Fruit fly (Drosophila melanogaster) whole organism, embryonic: Measurements from ENCODE around the gene lectin-33A.

Experiments used
- Adf1 ChIP-seq: fragments of 200-800 bp; sonication (Bioruptor generic); IDR thresholded peaks from 2 replicates; pipeline ENCODE4 v1.3.6; 2022; ENCODE audit warnings: missing biosample characterization, missing genetic modification characterization
- Blimp-1 ChIP-seq: fragments of 200-800 bp; sonication (Bioruptor generic); optimal IDR thresholded peaks from 3 replicates; lab custom pipeline; 2018; ENCODE audit warnings: missing biosample characterization, missing genetic modification characterization, mild to moderate bottlenecking, moderate library complexity, missing genetic modification reagents
- CG12299 ChIP-seq: fragments of 200-800 bp; sonication (Bioruptor generic); optimal IDR thresholded peaks from 2 replicates; lab custom pipeline; 2018; ENCODE audit warnings: missing biosample characterization, mild to moderate bottlenecking, missing genetic modification characterization
- CG13424 ChIP-seq: fragments of 200-800 bp; sonication (Bioruptor generic); optimal IDR thresholded peaks from 2 replicates; lab custom pipeline; 2019; ENCODE audit warnings: missing biosample characterization, mild to moderate bottlenecking, missing genetic modification characterization, moderate library complexity
- CG13775 ChIP-seq: fragments of 200-800 bp; sonication (Bioruptor generic); optimal IDR thresholded peaks from 3 replicates; lab custom pipeline; 2017; ENCODE audit warnings: missing biosample characterization, mild to moderate bottlenecking, missing genetic modification characterization
- CG15696 ChIP-seq: fragments of 200-800 bp; sonication (Bioruptor generic); optimal IDR thresholded peaks from 2 replicates; lab custom pipeline; 2019; ENCODE audit warnings: missing biosample characterization, mild to moderate bottlenecking, missing genetic modification characterization, moderate library complexity
- CG17802 ChIP-seq: fragments of 200-800 bp; sonication (Bioruptor generic); optimal IDR thresholded peaks from 2 replicates; lab custom pipeline; 2018; ENCODE audit warnings: missing biosample characterization, mild to moderate bottlenecking, missing genetic modification characterization, moderate library complexity
- CG1792 ChIP-seq: fragments of 200-800 bp; sonication (Bioruptor generic); optimal IDR thresholded peaks from 2 replicates; lab custom pipeline; 2016; ENCODE audit warnings: missing biosample characterization, missing genetic modification characterization
- CG18619 ChIP-seq: fragments of 200-800 bp; sonication (Bioruptor generic); optimal IDR thresholded peaks from 3 replicates; lab custom pipeline; 2017; ENCODE audit warnings: missing biosample characterization, mild to moderate bottlenecking, missing genetic modification characterization
- CG2129 ChIP-seq: fragments of 200-800 bp; sonication (Bioruptor generic); IDR thresholded peaks from 2 replicates; pipeline ENCODE4 v1.3.6; 2022; ENCODE audit warnings: missing biosample characterization, missing genetic modification characterization; ENCODE audit not compliant: partially characterized antibody
- CG2712 ChIP-seq: fragments of 200-800 bp; optimal IDR thresholded peaks from 3 replicates; lab custom pipeline; 2019; ENCODE audit warnings: missing biosample characterization, mild to moderate bottlenecking, missing genetic modification characterization, moderate library complexity
- CG31388 ChIP-seq: fragments of 200-800 bp; sonication (Bioruptor generic); optimal IDR thresholded peaks from 2 replicates; lab custom pipeline; 2016; ENCODE audit warnings: missing biosample characterization, missing genetic modification characterization
- CG3407 ChIP-seq: fragments of 200-800 bp; sonication (Bioruptor generic); optimal IDR thresholded peaks from 2 replicates; lab custom pipeline; 2018; ENCODE audit warnings: missing biosample characterization, mild to moderate bottlenecking, missing genetic modification characterization
- CG5245 ChIP-seq: fragments of 200-800 bp; sonication (Bioruptor generic); optimal IDR thresholded peaks from 3 replicates; lab custom pipeline; 2016; ENCODE audit warnings: missing biosample characterization, missing genetic modification characterization
- CG5953 ChIP-seq: fragments of 200-800 bp; sonication (Bioruptor generic); IDR thresholded peaks from 2 replicates; pipeline ENCODE4 v1.3.6; 2022; ENCODE audit warnings: missing biosample characterization, missing genetic modification characterization
- CG6683 ChIP-seq: fragments of 200-800 bp; sonication (Bioruptor generic); optimal IDR thresholded peaks from 2 replicates; lab custom pipeline; 2017; ENCODE audit warnings: missing biosample characterization, mild to moderate bottlenecking, missing genetic modification characterization, missing genetic modification reagents
- CG7271 ChIP-seq: fragments of 200-800 bp; sonication (Bioruptor generic); optimal IDR thresholded peaks from 2 replicates; lab custom pipeline; 2018; ENCODE audit warnings: missing biosample characterization, mild to moderate bottlenecking, missing genetic modification characterization, moderate library complexity
- CG7556 ChIP-seq: fragments of 200-800 bp; sonication (Bioruptor generic); optimal IDR thresholded peaks from 2 replicates; lab custom pipeline; 2017; ENCODE audit warnings: missing biosample characterization, mild to moderate bottlenecking, missing genetic modification characterization
- CG8924 ChIP-seq: fragments of 200-800 bp; optimal IDR thresholded peaks from 3 replicates; lab custom pipeline; 2019; ENCODE audit warnings: missing biosample characterization, mild to moderate bottlenecking, missing genetic modification characterization, moderate library complexity
- CG9437 ChIP-seq: fragments of 200-800 bp; sonication (Bioruptor generic); optimal IDR thresholded peaks from 2 replicates; lab custom pipeline; 2018; ENCODE audit warnings: missing biosample characterization, mild to moderate bottlenecking, missing genetic modification characterization
- CoRest ChIP-seq: fragments of 200-800 bp; sonication (Bioruptor generic); optimal IDR thresholded peaks from 3 replicates; lab custom pipeline; 2018; ENCODE audit warnings: missing biosample characterization, mild to moderate bottlenecking, missing genetic modification characterization, moderate library complexity
- CrebB ChIP-seq: fragments of 200-800 bp; sonication (Bioruptor generic); optimal IDR thresholded peaks from 3 replicates; lab custom pipeline; 2018; ENCODE audit warnings: missing biosample characterization, mild to moderate bottlenecking, missing genetic modification characterization
- Dbx ChIP-seq: fragments of 200-800 bp; sonication (Bioruptor generic); IDR thresholded peaks from 3 replicates; pipeline ENCODE4 v1.3.6; 2022; ENCODE audit warnings: missing biosample characterization, missing genetic modification characterization
- ERR ChIP-seq: fragments of 200-800 bp; sonication (Bioruptor generic); optimal IDR thresholded peaks from 2 replicates; lab custom pipeline; 2016; ENCODE audit warnings: missing biosample characterization, missing genetic modification characterization
- Ets97D ChIP-seq: fragments of 200-800 bp; sonication (Bioruptor generic); optimal IDR thresholded peaks from 3 replicates; lab custom pipeline; 2016; ENCODE audit warnings: missing biosample characterization, missing genetic modification characterization
- MBD-R2 ChIP-seq: fragments of 200-800 bp; sonication (Bioruptor generic); IDR thresholded peaks from 2 replicates; pipeline ENCODE4 v1.3.6; 2022; ENCODE audit warnings: missing biosample characterization, missing genetic modification characterization
- Max ChIP-seq: fragments of 200-800 bp; sonication (Bioruptor generic); optimal IDR thresholded peaks from 2 replicates; lab custom pipeline; 2016; ENCODE audit warnings: missing biosample characterization, mild to moderate bottlenecking, missing genetic modification characterization
- Nf-YC ChIP-seq: fragments of 200-800 bp; optimal IDR thresholded peaks from 3 replicates; lab custom pipeline; 2019; ENCODE audit warnings: missing biosample characterization, mild to moderate bottlenecking, missing genetic modification characterization, moderate library complexity
- Oli ChIP-seq: fragments of 200-800 bp; sonication (Bioruptor generic); optimal IDR thresholded peaks from 2 replicates; lab custom pipeline; 2018; ENCODE audit warnings: missing biosample characterization, mild to moderate bottlenecking, missing genetic modification characterization, moderate library complexity
- YL-1 ChIP-seq: fragments of 200-800 bp; sonication (Bioruptor generic); optimal IDR thresholded peaks from 3 replicates; lab custom pipeline; 2017; ENCODE audit warnings: missing biosample characterization, mild to moderate bottlenecking, missing genetic modification characterization
- bbx ChIP-seq: fragments of 200-800 bp; sonication (Bioruptor generic); IDR thresholded peaks from 2 replicates; pipeline ENCODE4 v1.3.6; 2022; ENCODE audit warnings: missing biosample characterization, missing genetic modification characterization; ENCODE audit not compliant: partially characterized antibody
- caup ChIP-seq: fragments of 200-800 bp; sonication (Bioruptor generic); optimal IDR thresholded peaks from 3 replicates; lab custom pipeline; 2017; ENCODE audit warnings: missing biosample characterization, mild to moderate bottlenecking, missing genetic modification characterization, moderate library complexity; ENCODE audit not compliant: severe bottlenecking
- chinmo ChIP-seq: fragments of 200-800 bp; sonication (Bioruptor generic); IDR thresholded peaks from 4 replicates; pipeline ENCODE4 v1.3.6; 2022; ENCODE audit warnings: missing biosample characterization, missing genetic modification characterization; ENCODE audit not compliant: partially characterized antibody
- da ChIP-seq: fragments of 200-800 bp; sonication (Bioruptor generic); optimal IDR thresholded peaks from 2 replicates; lab custom pipeline; 2016; ENCODE audit warnings: missing biosample characterization, missing genetic modification characterization
- dati ChIP-seq: fragments of 200-800 bp; sonication (Bioruptor generic); IDR thresholded peaks from 2 replicates; pipeline ENCODE4 v1.3.6; 2022; ENCODE audit warnings: missing biosample characterization, missing genetic modification characterization
- ems ChIP-seq: fragments of 200-800 bp; sonication (Bioruptor generic); optimal IDR thresholded peaks from 3 replicates; lab custom pipeline; 2016; ENCODE audit warnings: missing biosample characterization, missing genetic modification characterization
- exex ChIP-seq: fragments of 200-800 bp; sonication (Bioruptor generic); optimal IDR thresholded peaks from 4 replicates; lab custom pipeline; 2018; ENCODE audit warnings: missing biosample characterization, mild to moderate bottlenecking, missing genetic modification characterization, moderate library complexity
- gem ChIP-seq: fragments of 200-800 bp; sonication (Bioruptor generic); optimal IDR thresholded peaks from 2 replicates; lab custom pipeline; 2019; ENCODE audit warnings: missing biosample characterization, mild to moderate bottlenecking, missing genetic modification characterization, moderate library complexity
- jigr1 ChIP-seq: fragments of 200-800 bp; sonication (Bioruptor generic); IDR thresholded peaks from 3 replicates; pipeline ENCODE4 v1.3.6; 2022; ENCODE audit warnings: missing biosample characterization, missing genetic modification characterization
- jumu ChIP-seq: fragments of 200-800 bp; sonication (Bioruptor generic); optimal IDR thresholded peaks from 3 replicates; lab custom pipeline; 2016; ENCODE audit warnings: missing biosample characterization, missing genetic modification characterization
- pan ChIP-seq, 4 experiments: fragments of >200 bp in 3 of 4; fragments of 200-800 bp in 1 of 4; sonication (Bioruptor generic) in 1 of 4; optimal IDR thresholded peaks in 3 of 4; IDR thresholded peaks in 1 of 4; 2 replicates each; pipeline versions ENCODE4 v1.3.6 to Lab custom; 2017 to 2022; ENCODE audit warnings: missing biosample characterization in 2 of 4, missing genetic modification characterization in 2 of 4, mixed read lengths in 1 of 4
- peb ChIP-seq: fragments of 200-800 bp; sonication (Bioruptor generic); IDR thresholded peaks from 2 replicates; pipeline ENCODE4 v1.3.6; 2022; ENCODE audit warnings: missing biosample characterization, missing genetic modification characterization
- row ChIP-seq: fragments of 200-800 bp; sonication (Bioruptor generic); IDR thresholded peaks from 3 replicates; pipeline ENCODE4 v1.3.6; 2022; ENCODE audit warnings: missing biosample characterization, missing genetic modification characterization
- tna ChIP-seq: fragments of 200-800 bp; sonication (Bioruptor generic); IDR thresholded peaks from 2 replicates; pipeline ENCODE4 v1.3.6; 2022; ENCODE audit warnings: missing biosample characterization, missing genetic modification characterization; ENCODE audit not compliant: partially characterized antibody
- tx ChIP-seq: fragments of 200-800 bp; sonication (Bioruptor generic); optimal IDR thresholded peaks from 2 replicates; lab custom pipeline; 2016; ENCODE audit warnings: missing biosample characterization, missing genetic modification characterization
- wdn ChIP-seq: fragments of 200-800 bp; sonication (Bioruptor generic); IDR thresholded peaks from 2 replicates; pipeline ENCODE4 v1.3.6; 2022; ENCODE audit warnings: missing biosample characterization, missing genetic modification characterization
- zf30C ChIP-seq: fragments of 200-800 bp; sonication (Bioruptor generic); optimal IDR thresholded peaks from 3 replicates; lab custom pipeline; 2018; ENCODE audit warnings: missing biosample characterization, mild to moderate bottlenecking, missing genetic modification characterization

The lectin-33A gene

dm6 chr2L:11037583-11038517 is 36.0 kb downstream of the lectin-33A start (continued):
- TF ChIP-seq CG2712 (tag; lab: Kevin White, UChicago) (peak; percentile 67), wdn (no peak), CG7271 (no peak), CG8924 (tag; lab: Kevin White, UChicago) (peak; percentile 69), jumu (no peak), pan (optimal IDR thresholded peaks at IDR 0.05; lab: Kevin White, UChicago) (no peak), pan (GFP tag; optimal IDR thresholded peaks at IDR 0.05 in 1 of 2, IDR thresholded peaks at IDR 0.05 in 1 of 2) (no peak), MBD-R2 (GFP tag; lab: Robert Waterston, UW) (no peak), CG15696 (no peak), CrebB (tag; lab: Kevin White, UChicago) (no peak), CG9437 (GFP tag; lab: Kevin White, UChicago) (peak; percentile 53), caup (GFP tag; lab: Kevin White, UChicago) (no peak), Dbx (GFP tag; lab: Robert Waterston, UW) (no peak), tna (GFP tag; lab: Robert Waterston, UW) (no peak), CG13775 (peak; percentile 50), tx (GFP tag; lab: Kevin White, UChicago) (peak; percentile 16), CG2129 (no peak), Max (GFP tag; lab: Kevin White, UChicago) (no peak), peb (GFP tag; lab: Robert Waterston, UW) (no peak), gem (peak; percentile 87), CG13424 (peak; percentile 63), ERR (GFP tag; lab: Kevin White, UChicago) (no peak), dati (GFP tag; lab: Robert Waterston, UW) (no peak), CG31388 (no peak), ems (GFP tag; lab: Kevin White, UChicago) (no peak), CG7556 (GFP tag; lab: Kevin White, UChicago) (peak; percentile 84), zf30C (no peak), bbx (GFP tag; lab: Robert Waterston, UW) (no peak; the same call in 1 of the 2 replicates), CG5245 (GFP tag; lab: Kevin White, UChicago) (peak; percentile 13), CG12299 (tag; lab: Kevin White, UChicago) (no peak), da (GFP tag; lab: Kevin White, UChicago) (no peak), chinmo (0 out of 4 replicates have a peak, but pooled peaks have one; percentile 9), CG6683 (no peak), exex (peak; percentile 46), Oli (tag; lab: Kevin White, UChicago) (peak; percentile 80), CG3407 (GFP tag; lab: Kevin White, UChicago) (peak; percentile 8), CG1792 (no peak), Nf-YC (no peak), row (GFP tag; lab: Robert Waterston, UW) (peak; percentile 73), CG5953 (GFP tag; lab: Robert Waterston, UW) (no peak), Ets97D (GFP tag; lab: Kevin White, UChicago) (no peak), CG18619 (GFP tag; lab: Kevin White, UChicago) (peak; percentile 49), CG17802 (tag; lab: Kevin White, UChicago) (no peak), CoRest (peak; percentile 70), Blimp-1 (GFP tag; lab: Kevin White, UChicago) (peak; percentile 41), Adf1 (GFP tag; lab: Robert Waterston, UW) (no peak), YL-1 (GFP tag; lab: Kevin White, UChicago) (no peak), jigr1 (GFP tag; lab: Robert Waterston, UW) (no peak)
